Worm (Caenorhabditis elegans): ENCODE data around the gene tps-1.

- no peak for TF ChIP-seq ceh-9 (tag; optimal IDR thresholded peaks at IDR 0.05)
- no peak for TF ChIP-seq hlh-13 (GFP tag; optimal IDR thresholded peaks at IDR 0.05)
- no peak for TF ChIP-seq ahr-1 (tag; optimal IDR thresholded peaks at IDR 0.05)
- TF ChIP-seq pha-4 (tag; optimal IDR thresholded peaks at IDR 0.05): no peak
- TF ChIP-seq lin-11 (tag; optimal IDR thresholded peaks at IDR 0.05): no peak
- no peak for TF ChIP-seq ets-4 (tag; optimal IDR thresholded peaks at IDR 0.05)
- TF ChIP-seq K02D7.2 (tag; optimal IDR thresholded peaks at IDR 0.05): no peak
- no peak for TF ChIP-seq syd-9 (tag; optimal IDR thresholded peaks at IDR 0.05)
These were observed 46.6 kb downstream of the tps-1 start for ce11 chrX:17427778-17428177.

Measured in whole organism, late embryonic.